Worm (Caenorhabditis elegans) whole organism, young adult: ENCODE data around the gene srsx-37.
"Not testable (repeated sequence)": the region's sequence is repeated elsewhere in the genome, so short reads cannot be mapped to it uniquely, and the experiment has no call there.

Experiments used
- F57C9.4 ChIP-seq: sonication (generic microtip); optimal IDR thresholded peaks from 2 replicates; lab custom pipeline; 2017; ENCODE audit warnings: mild to moderate bottlenecking, missing genetic modification characterization, missing compliant biosample characterization
- akir-1 ChIP-seq: fragments of 200-800 bp; sonication (Bioruptor generic); optimal IDR thresholded peaks from 2 replicates; lab custom pipeline; 2018; ENCODE audit warnings: mild to moderate bottlenecking, missing genetic modification characterization, moderate library complexity, missing compliant biosample characterization
- atf-7 ChIP-seq: sonication (generic microtip); optimal IDR thresholded peaks from 2 replicates; lab custom pipeline; 2017; ENCODE audit warnings: mild to moderate bottlenecking, missing genetic modification characterization, missing compliant biosample characterization
- him-1 ChIP-seq: sonication (generic microtip); optimal IDR thresholded peaks from 2 replicates; lab custom pipeline; 2016; ENCODE audit warnings: missing genotype, missing genetic modification reagents, missing genetic modification characterization, missing compliant biosample characterization
- hlh-12 ChIP-seq: sonication (generic microtip); optimal IDR thresholded peaks from 2 replicates; lab custom pipeline; 2016; ENCODE audit warnings: missing genetic modification characterization, missing compliant biosample characterization
- hlh-26 ChIP-seq: fragments of 200-800 bp; sonication (Bioruptor generic); conservative IDR thresholded peaks from 2 replicates; pipeline ENCODE4 v1.3.6; 2022; ENCODE audit warnings: missing genetic modification reagents, missing genetic modification characterization, missing compliant biosample characterization
- hrde-1 ChIP-seq: sonication (generic microtip); optimal IDR thresholded peaks from 2 replicates; lab custom pipeline; 2016; ENCODE audit warnings: missing genetic modification characterization, mild to moderate bottlenecking, missing compliant biosample characterization, moderate library complexity, missing genotype, missing genetic modification reagents, borderline replicate concordance
- let-526 ChIP-seq: fragments of 200-800 bp; sonication (Bioruptor generic); IDR thresholded peaks from 2 replicates; pipeline ENCODE4 v1.3.6; 2022; ENCODE audit warnings: missing genetic modification reagents, missing genetic modification characterization, missing compliant biosample characterization
- let-607 ChIP-seq, 2 experiments: fragments of 200-800 bp in 1 of 2; sonication (Bioruptor generic) in 1 of 2; sonication (generic microtip) in 1 of 2; optimal IDR thresholded peaks; 2 replicates each; lab custom pipeline; 2016 to 2018; ENCODE audit warnings: mild to moderate bottlenecking in 2 of 2, missing compliant biosample characterization in 2 of 2, missing genetic modification characterization in 2 of 2, moderate library complexity in 2 of 2, missing genotype in 1 of 2
- mes-4 ChIP-seq: sonication (generic microtip); optimal IDR thresholded peaks from 2 replicates; lab custom pipeline; 2016; ENCODE audit warnings: missing genotype, missing genetic modification characterization, missing compliant biosample characterization
- snpc-1.3 ChIP-seq: sonication (generic microtip); optimal IDR thresholded peaks from 2 replicates; lab custom pipeline; 2017; ENCODE audit warnings: missing genetic modification characterization, mild to moderate bottlenecking, missing compliant biosample characterization, antibody characterized with exemption, moderate library complexity, missing genotype, missing genetic modification reagents; ENCODE audit not compliant: insufficient read depth

DNA sequence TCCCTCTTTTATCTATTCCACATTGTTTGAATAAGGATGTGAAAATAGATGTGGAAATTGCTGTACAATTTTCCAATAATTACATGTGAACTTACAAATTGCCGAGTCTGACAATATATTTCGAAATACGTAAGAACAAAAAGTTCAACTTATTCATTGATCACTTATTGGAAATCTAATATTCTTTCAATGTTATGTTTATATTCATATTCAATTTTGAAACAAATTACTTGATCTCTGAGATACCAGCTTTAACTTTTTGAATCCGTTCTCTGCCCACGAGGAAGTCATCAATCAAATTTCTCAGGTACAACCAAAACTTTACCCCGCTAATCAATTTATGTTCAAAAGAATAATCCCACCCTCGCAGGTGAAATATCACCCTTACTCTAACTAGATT is 43.8 kb downstream of the srsx-37 start, which contains the start of gene sri-26:
- TF ChIP-seq let-526 (GFP tag; lab: Robert Waterston, UW); hlh-12 (tag; lab: Kevin White, UChicago); hlh-26 (GFP tag; lab: Robert Waterston, UW); snpc-1.3 (tag; lab: Kevin White, UChicago); him-1 (tag; lab: Kevin White, UChicago); F57C9.4; atf-7; akir-1 (GFP tag; lab: Kevin White, UChicago); hrde-1 (tag; lab: Kevin White, UChicago); let-607 (tag; optimal IDR thresholded peaks at IDR 0.05; lab: Kevin White, UChicago); mes-4 (tag; lab: Kevin White, UChicago): not testable (repeated sequence)
